Worm (Caenorhabditis elegans) whole organism, mixed stage, embryonic: ENCODE results near the gene C08E8.10.

Experiments
- elt-1 ChIP-seq: sonication (generic microtip); optimal IDR thresholded peaks from 2 replicates; lab custom pipeline; 2017; ENCODE audit warnings: missing genetic modification characterization, mild to moderate bottlenecking, missing compliant biosample characterization, antibody characterized with exemption, moderate library complexity, borderline replicate concordance; ENCODE audit not compliant: insufficient read depth
- nhr-76 ChIP-seq: sonication (generic microtip); optimal IDR thresholded peaks from 2 replicates; lab custom pipeline; 2017; ENCODE audit warnings: missing biosample characterization, missing genetic modification characterization
- snpc-4 ChIP-seq: fragments of 150-350 bp; optimal IDR thresholded peaks from 2 replicates; lab custom pipeline; 2014; ENCODE audit warnings: missing biosample characterization, missing genetic modification characterization

DNA sequence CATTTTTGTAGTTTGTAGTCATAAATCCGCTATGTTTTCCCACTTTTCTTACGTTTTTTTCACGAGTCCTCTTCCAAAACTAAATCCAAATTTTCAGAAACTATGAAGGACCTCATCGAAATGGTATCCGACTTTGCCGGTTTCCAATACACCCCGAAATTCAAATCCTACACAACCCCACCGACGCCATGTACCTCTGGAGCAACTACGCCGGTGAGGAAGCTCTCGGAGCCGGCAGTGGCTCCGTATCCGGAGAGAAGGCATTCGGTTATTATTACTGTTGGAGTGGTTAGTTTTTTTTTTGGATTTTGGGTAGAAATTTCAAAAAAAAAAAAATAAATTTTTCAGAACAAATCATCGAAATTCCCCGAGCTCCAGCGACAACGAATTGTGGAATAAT lies 10.3 kb upstream of the C08E8.10 start, which contains the start of gene C08E8.3:
- TF ChIP-seq elt-1 (tag; lab: Kevin White, UChicago) (no peak), snpc-4 (tag; lab: Kevin White, UChicago) (no peak), nhr-76 (tag; lab: Kevin White, UChicago) (no peak)
